Fruit fly (Drosophila melanogaster): ENCODE data around the gene santa-maria.

Gene santa-maria

dm6 chr2L:7423333-7423895 lies 27.6 kb downstream of the santa-maria start (continued):
- TF ChIP-seq Ets97D (GFP tag; optimal IDR thresholded peaks at IDR 0.05): peak; percentile 23
- TF ChIP-seq nerfin-1 (tag; optimal IDR thresholded peaks at IDR 0.05): no peak
- TF ChIP-seq CG2120 (GFP tag; optimal IDR thresholded peaks at IDR 0.05): peak; percentile 81
- TF ChIP-seq Elba2 (GFP tag; optimal IDR thresholded peaks at IDR 0.05): no peak
- peak; percentile 34 for TF ChIP-seq CG13775 (GFP tag; optimal IDR thresholded peaks at IDR 0.05)
- no peak for TF ChIP-seq CG13296 (GFP tag; optimal IDR thresholded peaks at IDR 0.05)
- TF ChIP-seq CG6813 (GFP tag; optimal IDR thresholded peaks at IDR 0.05): no peak
- no peak for TF ChIP-seq sd (tag; optimal IDR thresholded peaks at IDR 0.05)
- TF ChIP-seq gcm (GFP tag; optimal IDR thresholded peaks at IDR 0.05): peak; percentile 74
- TF ChIP-seq CG11504 (tag; optimal IDR thresholded peaks at IDR 0.05): peak; percentile 3
- no peak for TF ChIP-seq Jarid2 (GFP tag; optimal IDR thresholded peaks at IDR 0.05)
- peak; percentile 28 for TF ChIP-seq fd96Cb (tag; optimal IDR thresholded peaks at IDR 0.05)
- no peak for TF ChIP-seq CG1233 (GFP tag; optimal IDR thresholded peaks at IDR 0.05)
- no peak for TF ChIP-seq peb (GFP tag; IDR thresholded peaks at IDR 0.05)
- TF ChIP-seq CG7987 (GFP tag; optimal IDR thresholded peaks at IDR 0.05): peak; percentile 44
- 0 out of 3 replicates have a peak, but pooled peaks have one; percentile 42 for TF ChIP-seq Optix (GFP tag; IDR thresholded peaks at IDR 0.05)
- 0 out of 2 replicates have a peak, but pooled peaks have one; percentile 16 for TF ChIP-seq CG16779 (GFP tag; IDR thresholded peaks at IDR 0.05)
- peak; percentile 66 for TF ChIP-seq lilli (GFP tag; optimal IDR thresholded peaks at IDR 0.05)
- no peak for TF ChIP-seq knrl (GFP tag; IDR thresholded peaks at IDR 0.05; ENCODE audit: partially characterized antibody)
- no peak for TF ChIP-seq Scr (GFP tag; IDR thresholded peaks at IDR 0.05; ENCODE audit: partially characterized antibody)
- TF ChIP-seq CG2875 (GFP tag; optimal IDR thresholded peaks at IDR 0.05): no peak
- no peak for TF ChIP-seq CG11247 (GFP tag; IDR thresholded peaks at IDR 0.05)
- TF ChIP-seq CG30431 (GFP tag; optimal IDR thresholded peaks at IDR 0.05): peak; percentile 23
- TF ChIP-seq CG7745 (tag; optimal IDR thresholded peaks at IDR 0.05): no peak
- TF ChIP-seq otp (GFP tag; IDR thresholded peaks at IDR 0.05): no peak; the same call in 2 of the 3 replicates
- TF ChIP-seq seq (GFP tag; IDR thresholded peaks at IDR 0.05): no peak
- no peak for TF ChIP-seq Dfd (GFP tag; optimal IDR thresholded peaks at IDR 0.05)
- no peak for TF ChIP-seq B-H1 (GFP tag; IDR thresholded peaks at IDR 0.05)
- TF ChIP-seq klu (GFP tag; IDR thresholded peaks at IDR 0.05): no peak
- peak; percentile 29 for TF ChIP-seq CG16815 (GFP tag; optimal IDR thresholded peaks at IDR 0.05)
- TF ChIP-seq fu2 (GFP tag; optimal IDR thresholded peaks at IDR 0.05): peak; percentile 23
- no peak for TF ChIP-seq CG7556 (GFP tag; optimal IDR thresholded peaks at IDR 0.05)
- peak; percentile 1 for TF ChIP-seq twi (tag; optimal IDR thresholded peaks at IDR 0.05)
- no peak for TF ChIP-seq CG1602 (GFP tag; optimal IDR thresholded peaks at IDR 0.05)
- peak; percentile 61; the same call in 1 of the 3 replicates for TF ChIP-seq zfh1 (GFP tag; IDR thresholded peaks at IDR 0.05)
- peak; percentile 10 for TF ChIP-seq Sox102F (GFP tag; optimal IDR thresholded peaks at IDR 0.05)
- no peak for TF ChIP-seq CG6175 (GFP tag; IDR thresholded peaks at IDR 0.05)
- peak; percentile 5 for TF ChIP-seq CG2202 (tag; optimal IDR thresholded peaks at IDR 0.05)
- TF ChIP-seq Oli (tag; optimal IDR thresholded peaks at IDR 0.05): no peak
- no peak; the same call in 1 of the 2 replicates for TF ChIP-seq ssp (GFP tag; IDR thresholded peaks at IDR 0.05)
- no peak for TF ChIP-seq vnd (GFP tag; IDR thresholded peaks at IDR 0.05; ENCODE audit: partially characterized antibody)
- TF ChIP-seq CG14050 (GFP tag; IDR thresholded peaks at IDR 0.05): 0 out of 3 replicates have a peak, but pooled peaks have one; percentile 10
- peak; percentile 10 for TF ChIP-seq dmrt11E (tag; optimal IDR thresholded peaks at IDR 0.05)
- TF ChIP-seq CG33213 (GFP tag; optimal IDR thresholded peaks at IDR 0.05): peak; percentile 21
- peak; percentile 20; the same call in 1 of the 2 replicates for TF ChIP-seq CG10321 (GFP tag; IDR thresholded peaks at IDR 0.05)
- TF ChIP-seq Dref (GFP tag; IDR thresholded peaks at IDR 0.05): 0 out of 2 replicates have a peak, but pooled peaks have one; percentile 10
- TF ChIP-seq exex (tag; optimal IDR thresholded peaks at IDR 0.05): peak; percentile 5
- TF ChIP-seq bigmax (GFP tag; optimal IDR thresholded peaks at IDR 0.05): no peak
- TF ChIP-seq prd (optimal IDR thresholded peaks at IDR 0.05): no peak
- peak; percentile 67 for TF ChIP-seq prd (GFP tag; IDR thresholded peaks at IDR 0.05)
